Fruit fly (Drosophila melanogaster): ENCODE results near the gene CG5280.

DNA sequence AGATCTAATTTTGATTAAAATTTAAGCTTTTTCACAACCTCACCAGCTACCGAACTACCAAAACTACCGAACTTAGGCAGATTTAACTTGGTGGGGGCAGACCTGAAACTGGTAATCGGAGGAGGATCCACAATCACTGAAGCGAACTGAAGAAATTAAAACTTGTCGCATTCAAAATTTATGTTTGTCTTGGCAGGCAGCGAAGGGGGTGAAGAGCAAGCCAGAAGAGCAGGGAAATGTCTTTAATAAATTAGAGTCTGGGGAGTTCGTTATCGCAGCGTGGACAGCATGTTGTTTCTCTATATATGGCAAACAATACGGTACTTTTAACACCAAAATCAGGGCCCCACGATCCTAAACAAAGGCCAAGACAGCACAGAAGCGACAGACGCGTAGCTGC, 35.1 kb upstream of the CG5280 start:
- TF ChIP-seq pan (optimal IDR thresholded peaks at IDR 0.05): no peak
- no peak for TF ChIP-seq psq (optimal IDR thresholded peaks at IDR 0.05)
- TF ChIP-seq CG8478 (optimal IDR thresholded peaks at IDR 0.05): no peak
